Worm (Caenorhabditis elegans) whole organism, late embryonic: ENCODE data around the gene sre-20.
A peak's percentile ranks its signal among the peaks of the same experiment; 100 is the strongest.

Experiments
- C08G9.2 ChIP-seq: sonication (generic microtip); optimal IDR thresholded peaks from 2 replicates; lab custom pipeline; 2016; ENCODE audit warnings: mild to moderate bottlenecking, missing genetic modification characterization, moderate library complexity, missing compliant biosample characterization
- C38D4.7 ChIP-seq: fragments of 200-800 bp; sonication (Bioruptor generic); optimal IDR thresholded peaks from 2 replicates; lab custom pipeline; 2018; ENCODE audit warnings: mild to moderate bottlenecking, missing genetic modification characterization, moderate library complexity, missing compliant biosample characterization
- K02D7.2 ChIP-seq: sonication (generic microtip); optimal IDR thresholded peaks from 2 replicates; lab custom pipeline; 2017; ENCODE audit warnings: mild to moderate bottlenecking, missing genetic modification characterization, missing compliant biosample characterization
- K09A11.1 ChIP-seq: sonication (generic microtip); optimal IDR thresholded peaks from 2 replicates; lab custom pipeline; 2017; ENCODE audit warnings: antibody characterized with exemption, mild to moderate bottlenecking, missing genetic modification characterization, missing compliant biosample characterization; ENCODE audit not compliant: insufficient read depth
- T23F11.4 ChIP-seq: fragments of 200-800 bp; sonication (Bioruptor generic); optimal IDR thresholded peaks from 2 replicates; lab custom pipeline; 2018; ENCODE audit warnings: mild to moderate bottlenecking, missing genetic modification characterization, missing compliant biosample characterization
- ahr-1 ChIP-seq: sonication (generic microtip); optimal IDR thresholded peaks from 2 replicates; lab custom pipeline; 2016; ENCODE audit warnings: missing genetic modification characterization, missing compliant biosample characterization
- ceh-31 ChIP-seq: sonication (generic microtip); optimal IDR thresholded peaks from 2 replicates; lab custom pipeline; 2016; ENCODE audit warnings: missing genetic modification characterization, missing compliant biosample characterization
- ceh-45 ChIP-seq: fragments of 200-800 bp; sonication (Bioruptor generic); IDR thresholded peaks from 2 replicates; pipeline ENCODE4 v1.3.6; 2022; ENCODE audit warnings: missing genetic modification reagents, missing genetic modification characterization, missing compliant biosample characterization
- ceh-48 ChIP-seq: sonication (generic microtip); optimal IDR thresholded peaks from 2 replicates; lab custom pipeline; 2016; ENCODE audit warnings: missing genetic modification characterization, inconsistent platforms, missing compliant biosample characterization
- ceh-6 ChIP-seq: fragments of 200-800 bp; sonication (Bioruptor generic); optimal IDR thresholded peaks from 2 replicates; lab custom pipeline; 2018; ENCODE audit warnings: mild to moderate bottlenecking, missing genetic modification characterization, missing compliant biosample characterization
- dmd-4 ChIP-seq: sonication (generic microtip); optimal IDR thresholded peaks from 2 replicates; lab custom pipeline; 2016; ENCODE audit warnings: borderline replicate concordance, missing genetic modification characterization, missing compliant biosample characterization
- dve-1 ChIP-seq: sonication (generic microtip); optimal IDR thresholded peaks from 2 replicates; lab custom pipeline; 2017; ENCODE audit warnings: antibody characterized with exemption, mild to moderate bottlenecking, missing genetic modification characterization, missing compliant biosample characterization
- elt-2 ChIP-seq: sonication (generic microtip); optimal IDR thresholded peaks from 2 replicates; lab custom pipeline; 2016; ENCODE audit warnings: missing genetic modification reagents, missing genetic modification characterization, missing compliant biosample characterization
- elt-4 ChIP-seq: sonication (generic microtip); optimal IDR thresholded peaks from 2 replicates; lab custom pipeline; 2016; ENCODE audit warnings: missing genetic modification characterization, missing compliant biosample characterization
- ets-4 ChIP-seq: sonication (generic microtip); optimal IDR thresholded peaks from 2 replicates; lab custom pipeline; 2016; ENCODE audit warnings: missing genetic modification characterization, missing compliant biosample characterization
- eyg-1 ChIP-seq: sonication (generic microtip); optimal IDR thresholded peaks from 2 replicates; lab custom pipeline; 2016; ENCODE audit warnings: missing genotype, missing genetic modification characterization, missing compliant biosample characterization
- fkh-10 ChIP-seq: fragments of 150-350 bp; optimal IDR thresholded peaks from 2 replicates; lab custom pipeline; 2014; ENCODE audit warnings: missing biosample characterization, missing genetic modification reagents, missing genetic modification characterization
- hlh-6 ChIP-seq: sonication (generic microtip); optimal IDR thresholded peaks from 2 replicates; lab custom pipeline; 2016; ENCODE audit warnings: missing genotype, missing genetic modification characterization, missing compliant biosample characterization
- nfya-1 ChIP-seq: sonication (generic microtip); optimal IDR thresholded peaks from 2 replicates; lab custom pipeline; 2017; ENCODE audit warnings: missing genetic modification characterization, mild to moderate bottlenecking, missing compliant biosample characterization, antibody characterized with exemption, moderate library complexity
- nhr-11 ChIP-seq: fragments of 150-350 bp; optimal IDR thresholded peaks from 2 replicates; lab custom pipeline; 2014; ENCODE audit warnings: missing biosample characterization, missing genetic modification characterization
- nhr-232 ChIP-seq: sonication (generic microtip); optimal IDR thresholded peaks from 2 replicates; lab custom pipeline; 2016; ENCODE audit warnings: missing genetic modification characterization, missing compliant biosample characterization
- npax-4 ChIP-seq: sonication (generic microtip); optimal IDR thresholded peaks from 2 replicates; lab custom pipeline; 2016; ENCODE audit warnings: missing genetic modification characterization, missing compliant biosample characterization
- odd-2 ChIP-seq: sonication (generic microtip); optimal IDR thresholded peaks from 2 replicates; lab custom pipeline; 2017; ENCODE audit warnings: antibody characterized with exemption, mild to moderate bottlenecking, missing genetic modification characterization, missing compliant biosample characterization
- pax-1 ChIP-seq: fragments of 150-350 bp; optimal IDR thresholded peaks from 2 replicates; lab custom pipeline; 2014; ENCODE audit warnings: missing biosample characterization, missing genetic modification characterization
- pha-4 ChIP-seq: fragments of 150-350 bp; optimal IDR thresholded peaks from 2 replicates; lab custom pipeline; 2018; ENCODE audit warnings: missing biosample characterization, missing genetic modification reagents, missing genetic modification characterization
- pqm-1 ChIP-seq: sonication (generic microtip); optimal IDR thresholded peaks from 2 replicates; lab custom pipeline; 2016; ENCODE audit warnings: missing genetic modification characterization, missing compliant biosample characterization
- pros-1 ChIP-seq: fragments of 150-350 bp; optimal IDR thresholded peaks from 2 replicates; lab custom pipeline; 2014; ENCODE audit warnings: missing biosample characterization, missing genetic modification reagents, missing genetic modification characterization
- rnt-1 ChIP-seq: sonication (generic microtip); optimal IDR thresholded peaks from 2 replicates; lab custom pipeline; 2016; ENCODE audit warnings: missing genetic modification characterization, missing compliant biosample characterization
- sdc-2 ChIP-seq: sonication (generic microtip); optimal IDR thresholded peaks from 2 replicates; lab custom pipeline; 2016; ENCODE audit warnings: missing genotype, missing genetic modification characterization, missing compliant biosample characterization
- sox-2 ChIP-seq: fragments of 200-800 bp; sonication (Bioruptor generic); IDR thresholded peaks from 2 replicates; pipeline ENCODE4 v1.3.6; 2022; ENCODE audit warnings: missing genetic modification reagents, missing genetic modification characterization, missing compliant biosample characterization
- tbx-7 ChIP-seq: sonication (generic microtip); optimal IDR thresholded peaks from 2 replicates; lab custom pipeline; 2016; ENCODE audit warnings: missing genotype, missing genetic modification characterization, missing compliant biosample characterization
- ttx-3 ChIP-seq: sonication (generic microtip); optimal IDR thresholded peaks from 2 replicates; lab custom pipeline; 2016; ENCODE audit warnings: missing genetic modification reagents, missing genetic modification characterization, missing compliant biosample characterization
- unc-3 ChIP-seq, 2 experiments: fragments of 200-800 bp in 1 of 2; sonication (Bioruptor generic) in 1 of 2; sonication (generic microtip) in 1 of 2; conservative IDR thresholded peaks in 1 of 2; optimal IDR thresholded peaks in 1 of 2; 2 replicates each; pipeline versions ENCODE4 v1.3.6 to Lab custom; 2016 to 2022; ENCODE audit warnings: missing compliant biosample characterization in 2 of 2, missing genetic modification characterization in 2 of 2, missing genetic modification reagents in 1 of 2
- unc-42 ChIP-seq: sonication (generic microtip); optimal IDR thresholded peaks from 2 replicates; lab custom pipeline; 2016; ENCODE audit warnings: missing genotype, missing genetic modification characterization, missing compliant biosample characterization
- unc-55 ChIP-seq: sonication (generic microtip); optimal IDR thresholded peaks from 2 replicates; lab custom pipeline; 2017; ENCODE audit warnings: missing biosample characterization, missing genetic modification reagents, missing genetic modification characterization
- zip-5 ChIP-seq: sonication (generic microtip); optimal IDR thresholded peaks from 2 replicates; lab custom pipeline; 2016; ENCODE audit warnings: missing genetic modification characterization, missing compliant biosample characterization
- ztf-16 ChIP-seq: sonication (generic microtip); optimal IDR thresholded peaks from 2 replicates; lab custom pipeline; 2017; ENCODE audit warnings: missing genetic modification characterization, missing compliant biosample characterization

Gene sre-20

ce11 chrV:12763291-12763995 lies 21.3 kb downstream of the sre-20 start, which contains the start of the genes abcf-1 and scc-3:
Gene abcf-1, minus strand, starts transcription at chrV:12763375.
Gene scc-3, plus strand, starts transcription at chrV:12763945.
- TF ChIP-seq nfya-1 (tag; lab: Kevin White, UChicago) = peak; percentile 11
- no peak for TF ChIP-seq ceh-45 (GFP tag; lab: Robert Waterston, UW)

- TF ChIP-seq ceh-48 (no peak), ttx-3 (tag; lab: Kevin White, UChicago) (no peak)
- TF ChIP-seq, all 69 proteins: peak for 0
Measured at ce11 chrV:12760913-12761312, 23.8 kb downstream of the sre-20 start, which contains the start of gene F18E2.15. Gene F18E2.15, minus strand, starts transcription at chrV:12761013.

ce11 chrV:12759660-12760059 lies 25.1 kb downstream of the sre-20 start, which contains the start of gene papl-1:
Gene papl-1, minus strand, starts transcription at chrV:12759760.
- TF ChIP-seq eyg-1 (no peak), ets-4 (tag; lab: Kevin White, UChicago) (no peak), pros-1 (no peak), nhr-11 (tag; lab: Kevin White, UChicago) (no peak), elt-4 (tag; lab: Kevin White, UChicago) (no peak), zip-5 (tag; lab: Kevin White, UChicago) (no peak), dve-1 (tag; lab: Kevin White, UChicago) (no peak), pqm-1 (tag; lab: Kevin White, UChicago) (no peak), K02D7.2 (no peak), C08G9.2 (tag; lab: Kevin White, UChicago) (no peak), unc-42 (tag; lab: Kevin White, UChicago) (no peak), pha-4 (tag; lab: Kevin White, UChicago) (no peak), npax-4 (no peak), rnt-1 (tag; lab: Kevin White, UChicago) (no peak), ceh-31 (tag; lab: Kevin White, UChicago) (no peak), nfya-1 (tag; lab: Kevin White, UChicago) (no peak), ztf-16 (no peak), odd-2 (tag; lab: Kevin White, UChicago) (no peak), elt-2 (tag; lab: Kevin White, UChicago) (no peak), unc-3 (GFP tag; conservative IDR thresholded peaks at IDR 0.05; lab: Robert Waterston, UW) (no peak), unc-3 (tag; optimal IDR thresholded peaks at IDR 0.05; lab: Kevin White, UChicago) (no peak)

- TF ChIP-seq ceh-6 (GFP tag; lab: Kevin White, UChicago) (no peak), eyg-1 (no peak), sdc-2 (no peak), elt-2 (tag; lab: Kevin White, UChicago) (no peak), ets-4 (tag; lab: Kevin White, UChicago) (no peak), ceh-48 (no peak), ahr-1 (tag; lab: Kevin White, UChicago) (no peak), hlh-6 (tag; lab: Kevin White, UChicago) (no peak), T23F11.4 (GFP tag; lab: Kevin White, UChicago) (no peak), rnt-1 (tag; lab: Kevin White, UChicago) (no peak), K09A11.1 (no peak), ceh-31 (tag; lab: Kevin White, UChicago) (no peak), pax-1 (no peak), nhr-232 (tag; lab: Kevin White, UChicago) (no peak), dmd-4 (no peak), C38D4.7 (GFP tag; lab: Kevin White, UChicago) (no peak), tbx-7 (tag; lab: Kevin White, UChicago) (no peak), fkh-10 (GFP tag; lab: Kevin White, UChicago) (no peak), unc-55 (no peak), sox-2 (no peak)
- TF ChIP-seq, all 69 proteins: peak for 0
Measured at ce11 chrV:12754839-12755238, 29.9 kb downstream of the sre-20 start, which contains the start of gene gpa-13. Gene gpa-13, minus strand, starts transcription at chrV:12754939.
